Fruit fly (Drosophila melanogaster) whole organism, embryonic: Measurements from ENCODE around the gene CG5498.
A peak's percentile ranks its signal among the peaks of the same experiment; 100 is the strongest.

Experiments used
- Ada2b ChIP-seq: fragments of 200-800 bp; sonication (Bioruptor generic); IDR thresholded peaks from 2 replicates; pipeline ENCODE4 v1.3.6; 2022; ENCODE audit warnings: missing biosample characterization, missing genetic modification characterization
- Aef1 ChIP-seq: fragments of 200-800 bp; sonication (Bioruptor generic); IDR thresholded peaks from 3 replicates; pipeline ENCODE4 v1.3.6; 2022; ENCODE audit warnings: missing biosample characterization, missing genetic modification characterization
- CG10209 ChIP-seq: fragments of 200-800 bp; sonication (Bioruptor generic); optimal IDR thresholded peaks from 3 replicates; lab custom pipeline; 2017; ENCODE audit warnings: missing biosample characterization, mild to moderate bottlenecking, missing genetic modification characterization, missing genetic modification reagents
- CG10321 ChIP-seq: fragments of 200-800 bp; sonication (Bioruptor generic); IDR thresholded peaks from 2 replicates; pipeline ENCODE4 v1.3.6; 2022; ENCODE audit warnings: missing biosample characterization, missing genetic modification characterization
- CG11456 ChIP-seq: fragments of 200-800 bp; sonication (Bioruptor generic); IDR thresholded peaks from 3 replicates; pipeline ENCODE4 v1.3.6; 2022; ENCODE audit warnings: missing biosample characterization, missing genetic modification characterization
- CG12155 ChIP-seq: fragments of 200-800 bp; sonication (Bioruptor generic); optimal IDR thresholded peaks from 3 replicates; lab custom pipeline; 2016; ENCODE audit warnings: missing biosample characterization, missing genetic modification characterization
- CG15514 ChIP-seq: fragments of 200-800 bp; sonication (Bioruptor generic); optimal IDR thresholded peaks from 3 replicates; lab custom pipeline; 2017; ENCODE audit warnings: missing biosample characterization, missing genetic modification characterization, mild to moderate bottlenecking, moderate library complexity, missing genetic modification reagents
- CG2889 ChIP-seq: fragments of 200-800 bp; sonication (Bioruptor generic); IDR thresholded peaks from 3 replicates; pipeline ENCODE4 v1.3.6; 2022; ENCODE audit warnings: missing biosample characterization, missing genetic modification characterization
- CG3281 ChIP-seq: fragments of 200-800 bp; sonication (Bioruptor generic); optimal IDR thresholded peaks from 3 replicates; lab custom pipeline; 2017; ENCODE audit warnings: missing biosample characterization, mild to moderate bottlenecking, missing genetic modification characterization
- CG34376 ChIP-seq: fragments of 200-800 bp; sonication (Bioruptor generic); optimal IDR thresholded peaks from 2 replicates; lab custom pipeline; 2018; ENCODE audit warnings: missing biosample characterization, mild to moderate bottlenecking, missing genetic modification characterization
- CG3726 ChIP-seq: fragments of 200-800 bp; sonication (Bioruptor generic); IDR thresholded peaks from 3 replicates; pipeline ENCODE4, ENCODE4 v1.3.6; 2022; ENCODE audit warnings: missing biosample characterization, missing genetic modification characterization
- CG8089 ChIP-seq: fragments of 200-800 bp; sonication (Bioruptor generic); optimal IDR thresholded peaks from 3 replicates; lab custom pipeline; 2016; ENCODE audit warnings: missing biosample characterization, missing genetic modification characterization
- CG9437 ChIP-seq: fragments of 200-800 bp; sonication (Bioruptor generic); optimal IDR thresholded peaks from 2 replicates; lab custom pipeline; 2018; ENCODE audit warnings: missing biosample characterization, mild to moderate bottlenecking, missing genetic modification characterization
- CoRest ChIP-seq: fragments of 200-800 bp; sonication (Bioruptor generic); optimal IDR thresholded peaks from 3 replicates; lab custom pipeline; 2018; ENCODE audit warnings: missing biosample characterization, mild to moderate bottlenecking, missing genetic modification characterization, moderate library complexity
- D19A ChIP-seq: fragments of 200-800 bp; optimal IDR thresholded peaks from 3 replicates; lab custom pipeline; 2019; ENCODE audit warnings: missing biosample characterization, mild to moderate bottlenecking, missing genetic modification characterization, moderate library complexity
- Dfd ChIP-seq, 2 experiments: fragments of >200 bp; optimal IDR thresholded peaks; 2 replicates each; lab custom pipeline; 2017; ENCODE audit warnings: missing biosample characterization in 2 of 2, missing genetic modification characterization in 2 of 2
- Dp ChIP-seq: fragments of 200-800 bp; sonication (Bioruptor generic); optimal IDR thresholded peaks from 2 replicates; lab custom pipeline; 2018; ENCODE audit warnings: missing biosample characterization, mild to moderate bottlenecking, missing genetic modification characterization, moderate library complexity
- Drgx ChIP-seq: fragments of 200-800 bp; sonication (Bioruptor generic); IDR thresholded peaks from 2 replicates; pipeline ENCODE4 v1.3.6; 2022; ENCODE audit warnings: missing biosample characterization, missing genetic modification characterization
- E2f2 ChIP-seq: fragments of 200-800 bp; sonication (Bioruptor generic); IDR thresholded peaks from 2 replicates; pipeline ENCODE4 v1.3.6; 2022; ENCODE audit warnings: missing biosample characterization, missing genetic modification characterization
- HmgZ ChIP-seq: fragments of 200-800 bp; sonication (Bioruptor generic); optimal IDR thresholded peaks from 2 replicates; lab custom pipeline; 2018; ENCODE audit warnings: missing biosample characterization, mild to moderate bottlenecking, missing genetic modification characterization
- Lim3 ChIP-seq: fragments of 200-800 bp; sonication (Bioruptor generic); IDR thresholded peaks from 2 replicates; pipeline ENCODE4 v1.3.6; 2022; ENCODE audit warnings: missing biosample characterization, missing genetic modification characterization
- Mrtf ChIP-seq: fragments of 200-800 bp; sonication (Bioruptor generic); IDR thresholded peaks from 3 replicates; pipeline ENCODE4 v1.3.6; 2022; ENCODE audit warnings: missing biosample characterization, missing genetic modification characterization
- Opbp ChIP-seq: fragments of 200-800 bp; sonication (Bioruptor generic); IDR thresholded peaks from 3 replicates; pipeline ENCODE4 v1.3.6; 2022; ENCODE audit warnings: missing biosample characterization, missing genetic modification characterization; ENCODE audit not compliant: partially characterized antibody
- PHDP ChIP-seq: fragments of 200-800 bp; sonication (Bioruptor generic); optimal IDR thresholded peaks from 3 replicates; lab custom pipeline; 2018; ENCODE audit warnings: missing biosample characterization, mild to moderate bottlenecking, missing genetic modification characterization, moderate library complexity
- TFAM ChIP-seq: fragments of 200-800 bp; sonication (Bioruptor generic); optimal IDR thresholded peaks from 2 replicates; lab custom pipeline; 2017; ENCODE audit warnings: missing biosample characterization, missing genetic modification characterization, inconsistent platforms
- YL-1 ChIP-seq: fragments of 200-800 bp; sonication (Bioruptor generic); optimal IDR thresholded peaks from 3 replicates; lab custom pipeline; 2017; ENCODE audit warnings: missing biosample characterization, mild to moderate bottlenecking, missing genetic modification characterization
- al ChIP-seq: fragments of 200-800 bp; sonication (Bioruptor generic); IDR thresholded peaks from 2 replicates; pipeline ENCODE4 v1.3.6; 2022; ENCODE audit warnings: missing biosample characterization, missing genetic modification characterization
- amos ChIP-seq: fragments of 200-800 bp; sonication (Bioruptor generic); IDR thresholded peaks from 2 replicates; pipeline ENCODE4 v1.3.6; 2022; ENCODE audit warnings: missing biosample characterization, missing genetic modification characterization; ENCODE audit not compliant: partially characterized antibody
- ara ChIP-seq: fragments of 200-800 bp; sonication (Bioruptor generic); IDR thresholded peaks from 2 replicates; pipeline ENCODE4 v1.3.6; 2022; ENCODE audit warnings: missing biosample characterization, missing genetic modification characterization
- cato ChIP-seq: fragments of 200-800 bp; sonication (Bioruptor generic); optimal IDR thresholded peaks from 2 replicates; lab custom pipeline; 2016; ENCODE audit warnings: missing biosample characterization, missing genetic modification characterization, borderline replicate concordance
- cg ChIP-seq: fragments of 200-800 bp; sonication (Bioruptor generic); optimal IDR thresholded peaks from 3 replicates; lab custom pipeline; 2019; ENCODE audit warnings: missing biosample characterization, mild to moderate bottlenecking, missing genetic modification characterization, moderate library complexity
- chif ChIP-seq, 2 experiments: fragments of 200-800 bp; sonication (Bioruptor generic); optimal IDR thresholded peaks; 3 replicates each; lab custom pipeline; 2016; ENCODE audit warnings: missing biosample characterization in 2 of 2, missing genetic modification characterization in 2 of 2
- chinmo ChIP-seq: fragments of 200-800 bp; sonication (Bioruptor generic); IDR thresholded peaks from 4 replicates; pipeline ENCODE4 v1.3.6; 2022; ENCODE audit warnings: missing biosample characterization, missing genetic modification characterization; ENCODE audit not compliant: partially characterized antibody
- dm ChIP-seq: fragments of 200-800 bp; sonication (Bioruptor generic); optimal IDR thresholded peaks from 3 replicates; lab custom pipeline; 2016; ENCODE audit warnings: missing biosample characterization, missing genetic modification characterization
- fd64A ChIP-seq: fragments of 200-800 bp; sonication (Bioruptor generic); optimal IDR thresholded peaks from 3 replicates; lab custom pipeline; 2018; ENCODE audit warnings: missing biosample characterization, mild to moderate bottlenecking, missing genetic modification characterization
- gsb ChIP-seq: fragments of 200-800 bp; sonication (Bioruptor generic); IDR thresholded peaks from 2 replicates; pipeline ENCODE4 v1.3.6; 2022; ENCODE audit warnings: missing biosample characterization, missing genetic modification characterization
- luna ChIP-seq: fragments of 200-800 bp; sonication (Bioruptor generic); optimal IDR thresholded peaks from 2 replicates; lab custom pipeline; 2016; ENCODE audit warnings: missing biosample characterization, missing genetic modification characterization
- mld ChIP-seq: fragments of 200-800 bp; sonication (Bioruptor generic); IDR thresholded peaks from 3 replicates; pipeline ENCODE4 v1.3.6; 2022; ENCODE audit warnings: missing biosample characterization, missing genetic modification characterization; ENCODE audit not compliant: partially characterized antibody
- nau ChIP-seq: fragments of 200-800 bp; sonication (Bioruptor generic); optimal IDR thresholded peaks from 3 replicates; lab custom pipeline; 2017; ENCODE audit warnings: missing biosample characterization, mild to moderate bottlenecking, missing genetic modification characterization, missing genetic modification reagents
- org-1 ChIP-seq: fragments of 200-800 bp; sonication (Bioruptor generic); optimal IDR thresholded peaks from 2 replicates; lab custom pipeline; 2017; ENCODE audit warnings: missing biosample characterization, missing genetic modification characterization
- p53 ChIP-seq: fragments of 200-800 bp; sonication (Bioruptor generic); optimal IDR thresholded peaks from 2 replicates; lab custom pipeline; 2016; ENCODE audit warnings: missing biosample characterization, missing genetic modification characterization
- pan ChIP-seq, 4 experiments: fragments of >200 bp in 3 of 4; fragments of 200-800 bp in 1 of 4; sonication (Bioruptor generic) in 1 of 4; optimal IDR thresholded peaks in 3 of 4; IDR thresholded peaks in 1 of 4; 2 replicates each; pipeline versions ENCODE4 v1.3.6 to Lab custom; 2017 to 2022; ENCODE audit warnings: missing biosample characterization in 2 of 4, missing genetic modification characterization in 2 of 4, mixed read lengths in 1 of 4
- sc ChIP-seq, 3 experiments: fragments of >200 bp in 2 of 3; fragments of 200-800 bp in 1 of 3; sonication (Bioruptor generic) in 1 of 3; optimal IDR thresholded peaks; 2 replicates in 2 of 3; 3 replicates in 1 of 3; lab custom pipeline; 2017; ENCODE audit warnings: mild to moderate bottlenecking in 1 of 3, missing biosample characterization in 1 of 3, missing genetic modification characterization in 1 of 3, missing genetic modification reagents in 1 of 3
- seq ChIP-seq: fragments of 200-800 bp; sonication (Bioruptor generic); IDR thresholded peaks from 2 replicates; pipeline ENCODE4 v1.3.6; 2022; ENCODE audit warnings: missing biosample characterization, missing genetic modification characterization
- sisA ChIP-seq: fragments of 200-800 bp; sonication (Bioruptor generic); IDR thresholded peaks from 2 replicates; pipeline ENCODE4 v1.3.6; 2022; ENCODE audit warnings: missing biosample characterization, missing genetic modification characterization
- ssp ChIP-seq: fragments of 200-800 bp; sonication (Bioruptor generic); IDR thresholded peaks from 2 replicates; pipeline ENCODE4 v1.3.6; 2022; ENCODE audit warnings: missing biosample characterization, missing genetic modification characterization
- tio ChIP-seq: fragments of 200-800 bp; sonication (Bioruptor generic); optimal IDR thresholded peaks from 2 replicates; lab custom pipeline; 2017; ENCODE audit warnings: missing biosample characterization, missing genetic modification characterization, inconsistent platforms
- tx ChIP-seq: fragments of 200-800 bp; sonication (Bioruptor generic); optimal IDR thresholded peaks from 2 replicates; lab custom pipeline; 2016; ENCODE audit warnings: missing biosample characterization, missing genetic modification characterization
- zen2 ChIP-seq: fragments of 200-800 bp; sonication (Bioruptor generic); IDR thresholded peaks from 3 replicates; pipeline ENCODE4 v1.3.6; 2022; ENCODE audit warnings: missing biosample characterization, missing genetic modification characterization; ENCODE audit not compliant: partially characterized antibody

CG5498 gene

DNA sequence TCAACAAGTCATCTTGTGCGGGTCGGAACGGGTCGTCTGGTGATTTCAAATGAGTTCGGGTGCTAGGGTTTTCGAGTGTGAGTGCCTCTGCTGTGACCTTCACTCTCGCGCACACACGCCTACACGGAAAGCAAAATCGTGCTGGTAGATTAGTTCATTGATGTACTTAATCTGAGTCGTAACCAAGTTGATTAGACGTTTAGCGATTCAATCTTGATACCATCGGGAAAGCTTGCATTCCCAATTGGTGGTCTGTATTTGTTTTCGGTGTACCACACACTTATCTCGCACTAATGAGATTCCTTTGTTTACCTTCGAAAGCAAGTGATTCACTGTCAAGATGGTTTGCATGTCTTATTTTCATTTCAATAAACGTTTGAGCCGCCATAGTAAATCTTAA lies 5.1 kb upstream of the CG5498 start (continued):
- peak; percentile 57; the same call in 2 of the 3 replicates for TF ChIP-seq Aef1 (GFP tag; lab: Robert Waterston, UW)
- no peak for TF ChIP-seq ssp
- TF ChIP-seq E2f2: peak; percentile 22; the same call in 1 of the 2 replicates
- peak; percentile 22 for TF ChIP-seq CG3281 (GFP tag; lab: Kevin White, UChicago)
- no peak for TF ChIP-seq fd64A (GFP tag; lab: Kevin White, UChicago)
- peak; percentile 21 for TF ChIP-seq CoRest (tag; lab: Kevin White, UChicago)
- no peak for TF ChIP-seq pan (optimal IDR thresholded peaks at IDR 0.05; lab: Kevin White, UChicago)
- TF ChIP-seq pan (GFP tag; optimal IDR thresholded peaks at IDR 0.05 in 1 of 2, IDR thresholded peaks at IDR 0.05 in 1 of 2): peak in 1 of 2 experiments; percentile 56
- no peak for TF ChIP-seq amos (GFP tag; lab: Robert Waterston, UW)
- no peak for TF ChIP-seq Dfd (GFP tag; optimal IDR thresholded peaks at IDR 0.05; lab: Kevin White, UChicago)
- TF ChIP-seq chinmo (GFP tag; lab: Robert Waterston, UW): peak; percentile 82; the same call in 2 of the 4 replicates
- no peak for TF ChIP-seq p53 (GFP tag; lab: Kevin White, UChicago)
- peak; percentile 47 for TF ChIP-seq PHDP (tag; lab: Kevin White, UChicago)
- no peak for TF ChIP-seq D19A
- 0 out of 2 replicates have a peak, but pooled peaks have one; percentile 30 for TF ChIP-seq Ada2b
- 0 out of 3 replicates have a peak, but pooled peaks have one; percentile 38 for TF ChIP-seq CG2889 (GFP tag; lab: Robert Waterston, UW)
- TF ChIP-seq mld (GFP tag; lab: Robert Waterston, UW): no peak
- no peak for TF ChIP-seq dm (GFP tag; lab: Kevin White, UChicago)
- peak; percentile 30; the same call in 1 of the 2 replicates for TF ChIP-seq seq (GFP tag; lab: Robert Waterston, UW)
- no peak for TF ChIP-seq al (GFP tag; lab: Robert Waterston, UW)
- 0 out of 2 replicates have a peak, but pooled peaks have one; percentile 19 for TF ChIP-seq sisA (GFP tag; lab: Robert Waterston, UW)
- no peak for TF ChIP-seq CG10321 (GFP tag; lab: Robert Waterston, UW)
- TF ChIP-seq CG12155 (GFP tag; lab: Kevin White, UChicago): peak; percentile 1
- no peak for TF ChIP-seq Dp (GFP tag; lab: Kevin White, UChicago)
- TF ChIP-seq sc (optimal IDR thresholded peaks at IDR 0.05; lab: Kevin White, UChicago): no peak
- TF ChIP-seq sc (GFP tag; optimal IDR thresholded peaks at IDR 0.05; lab: Kevin White, UChicago): no peak
- TF ChIP-seq HmgZ: peak; percentile 42
- TF ChIP-seq zen2 (GFP tag; lab: Robert Waterston, UW): no peak
- no peak for TF ChIP-seq tio (GFP tag; lab: Kevin White, UChicago)
- no peak for TF ChIP-seq CG9437 (GFP tag; lab: Kevin White, UChicago)
- no peak for TF ChIP-seq Opbp
- no peak for TF ChIP-seq CG8089 (GFP tag; lab: Kevin White, UChicago)
- TF ChIP-seq chif (GFP tag; optimal IDR thresholded peaks at IDR 0.05; lab: Kevin White, UChicago): peak in 1 of 2 experiments; percentile 13
- peak; percentile 60; the same call in 1 of the 3 replicates for TF ChIP-seq CG11456
- TF ChIP-seq org-1: peak; percentile 36
- no peak for TF ChIP-seq cato (GFP tag; lab: Kevin White, UChicago)
- no peak for TF ChIP-seq TFAM (GFP tag; lab: Kevin White, UChicago)
- peak; percentile 28 for TF ChIP-seq CG10209 (GFP tag; lab: Kevin White, UChicago)
- no peak for TF ChIP-seq CG3726 (GFP tag; lab: Robert Waterston, UW)
- TF ChIP-seq Lim3 (GFP tag; lab: Robert Waterston, UW): no peak
- peak; percentile 86 for TF ChIP-seq CG34376 (GFP tag; lab: Kevin White, UChicago)
- TF ChIP-seq CG15514 (GFP tag; lab: Kevin White, UChicago): peak; percentile 40
- no peak for TF ChIP-seq gsb (GFP tag; lab: Robert Waterston, UW)
- no peak for TF ChIP-seq tx (GFP tag; lab: Kevin White, UChicago)
- no peak for TF ChIP-seq YL-1
- TF ChIP-seq nau (GFP tag; lab: Kevin White, UChicago): no peak
- TF ChIP-seq luna: no peak
- TF ChIP-seq cg (GFP tag; lab: Kevin White, UChicago): no peak
- no peak; the same call in 1 of the 2 replicates for TF ChIP-seq Drgx (GFP tag; lab: Robert Waterston, UW)
- TF ChIP-seq Mrtf (GFP tag; lab: Robert Waterston, UW): 0 out of 3 replicates have a peak, but pooled peaks have one; percentile 36
- no peak for TF ChIP-seq ara (GFP tag; lab: Robert Waterston, UW)
